Worm (Caenorhabditis elegans): ENCODE data around the gene F54B3.2.

The F54B3.2 gene

DNA sequence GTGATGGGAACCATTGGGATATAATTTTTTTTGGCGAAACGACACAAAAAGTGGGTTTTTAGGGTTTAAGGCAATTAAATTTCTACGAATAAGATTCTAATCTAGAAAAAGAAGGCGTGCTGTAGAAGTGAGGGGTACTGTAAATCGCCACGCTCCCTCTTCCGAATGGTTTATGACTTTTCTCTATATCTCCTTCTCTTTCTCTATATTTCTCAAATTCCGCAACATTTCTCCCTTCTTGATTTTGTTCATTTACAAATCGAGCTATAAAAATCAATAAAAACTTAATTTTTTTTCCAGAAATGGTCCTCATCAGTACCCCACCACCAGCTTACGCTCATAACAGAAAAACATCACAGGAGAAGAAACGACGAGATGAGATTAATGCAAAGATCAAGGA is 51.8 kb downstream of the F54B3.2 start, which contains the start of gene ref-1:
TSS of gene ref-1 (plus strand) at position 301 of the 400 bp plus-strand sequence.
- no peak for TF ChIP-seq Y56A3A.18 (GFP tag; IDR thresholded peaks at IDR 0.05)
- TF ChIP-seq hmg-1.2 (GFP tag; IDR thresholded peaks at IDR 0.05) = no peak
- no peak for TF ChIP-seq chd-7 (tag; optimal IDR thresholded peaks at IDR 0.05)
- no peak for TF ChIP-seq Y79H2A.3 (GFP tag; conservative IDR thresholded peaks at IDR 0.05)
- no peak for TF ChIP-seq B0336.3 (GFP tag; IDR thresholded peaks at IDR 0.05)
- no peak for TF ChIP-seq F33H1.4 (GFP tag; IDR thresholded peaks at IDR 0.05)
- no peak for TF ChIP-seq attf-6 (GFP tag; IDR thresholded peaks at IDR 0.05)
- no peak for TF ChIP-seq ceh-58 (GFP tag; IDR thresholded peaks at IDR 0.05)
- no peak for TF ChIP-seq K11D2.4 (GFP tag; IDR thresholded peaks at IDR 0.05)
- no peak for TF ChIP-seq lsy-27 (tag; optimal IDR thresholded peaks at IDR 0.05; ENCODE audit: borderline replicate concordance, insufficient read depth)
